Fruit fly (Drosophila melanogaster) whole organism, embryonic: ENCODE data around the gene Mekk1.

Experiments used
- Aef1 ChIP-seq: fragments of 200-800 bp; sonication (Bioruptor generic); IDR thresholded peaks from 3 replicates; pipeline ENCODE4 v1.3.6; 2022; ENCODE audit warnings: missing biosample characterization, missing genetic modification characterization
- Antp ChIP-seq: fragments of 200-800 bp; sonication (Bioruptor generic); optimal IDR thresholded peaks from 3 replicates; lab custom pipeline; 2016; ENCODE audit warnings: missing biosample characterization, missing genetic modification characterization
- Asciz ChIP-seq: fragments of 200-800 bp; sonication (Bioruptor generic); optimal IDR thresholded peaks from 2 replicates; lab custom pipeline; 2017; ENCODE audit warnings: missing biosample characterization, mild to moderate bottlenecking, missing genetic modification characterization, missing genetic modification reagents
- B-H1 ChIP-seq: fragments of 200-800 bp; sonication (Bioruptor generic); IDR thresholded peaks from 3 replicates; pipeline ENCODE4 v1.3.6; 2022; ENCODE audit warnings: missing biosample characterization, missing genetic modification characterization
- CG2129 ChIP-seq: fragments of 200-800 bp; sonication (Bioruptor generic); IDR thresholded peaks from 2 replicates; pipeline ENCODE4 v1.3.6; 2022; ENCODE audit warnings: missing biosample characterization, missing genetic modification characterization; ENCODE audit not compliant: partially characterized antibody
- CG30431 ChIP-seq: fragments of 200-800 bp; sonication (Bioruptor generic); optimal IDR thresholded peaks from 2 replicates; lab custom pipeline; 2017; ENCODE audit warnings: missing biosample characterization, missing genetic modification characterization
- CG31365 ChIP-seq: fragments of 200-800 bp; sonication (Bioruptor generic); optimal IDR thresholded peaks from 2 replicates; lab custom pipeline; 2018; ENCODE audit warnings: missing biosample characterization, mild to moderate bottlenecking, missing genetic modification characterization
- CG32532 ChIP-seq: fragments of 200-800 bp; sonication (Bioruptor generic); IDR thresholded peaks from 2 replicates; pipeline ENCODE4 v1.3.6; 2022; ENCODE audit warnings: missing biosample characterization, missing genetic modification characterization
- CG32772 ChIP-seq: fragments of 200-800 bp; sonication (Bioruptor generic); IDR thresholded peaks from 2 replicates; pipeline ENCODE4 v1.3.6; 2022; ENCODE audit warnings: missing biosample characterization, missing genetic modification characterization
- CG3407 ChIP-seq: fragments of 200-800 bp; sonication (Bioruptor generic); optimal IDR thresholded peaks from 2 replicates; lab custom pipeline; 2018; ENCODE audit warnings: missing biosample characterization, mild to moderate bottlenecking, missing genetic modification characterization
- CG34224 ChIP-seq: fragments of 200-800 bp; sonication (Bioruptor generic); IDR thresholded peaks from 3 replicates; pipeline ENCODE4 v1.3.6; 2022; ENCODE audit warnings: missing biosample characterization, missing genetic modification characterization; ENCODE audit not compliant: partially characterized antibody
- CG34422 ChIP-seq: fragments of 200-800 bp; sonication (Bioruptor generic); IDR thresholded peaks from 3 replicates; pipeline ENCODE4 v1.3.6; 2022; ENCODE audit warnings: missing biosample characterization, missing genetic modification characterization
- CG4730 ChIP-seq: fragments of 200-800 bp; sonication (Bioruptor generic); IDR thresholded peaks from 2 replicates; pipeline ENCODE4 v1.3.6; 2022; ENCODE audit warnings: missing biosample characterization, missing genetic modification characterization
- CG8944 ChIP-seq: fragments of 200-800 bp; sonication (Bioruptor generic); optimal IDR thresholded peaks from 3 replicates; lab custom pipeline; 2016; ENCODE audit warnings: missing biosample characterization, missing genetic modification characterization
- CG9609 ChIP-seq: fragments of 200-800 bp; sonication (Bioruptor generic); optimal IDR thresholded peaks from 3 replicates; lab custom pipeline; 2016; ENCODE audit warnings: missing biosample characterization, missing genetic modification characterization
- CG9727 ChIP-seq: fragments of 200-800 bp; sonication (Bioruptor generic); optimal IDR thresholded peaks from 3 replicates; lab custom pipeline; 2017; ENCODE audit warnings: missing biosample characterization, mild to moderate bottlenecking, missing genetic modification characterization
- CrebB ChIP-seq: fragments of 200-800 bp; sonication (Bioruptor generic); optimal IDR thresholded peaks from 3 replicates; lab custom pipeline; 2018; ENCODE audit warnings: missing biosample characterization, mild to moderate bottlenecking, missing genetic modification characterization
- ERR ChIP-seq: fragments of 200-800 bp; sonication (Bioruptor generic); optimal IDR thresholded peaks from 2 replicates; lab custom pipeline; 2016; ENCODE audit warnings: missing biosample characterization, missing genetic modification characterization
- Hand ChIP-seq: fragments of 200-800 bp; sonication (Bioruptor generic); optimal IDR thresholded peaks from 2 replicates; lab custom pipeline; 2017; ENCODE audit warnings: mild to moderate bottlenecking, missing biosample characterization, missing genetic modification reagents, missing genetic modification characterization
- Hr3 ChIP-seq: fragments of 200-800 bp; sonication (Bioruptor generic); optimal IDR thresholded peaks from 3 replicates; lab custom pipeline; 2016; ENCODE audit warnings: missing biosample characterization, missing genetic modification characterization
- Kr ChIP-seq: fragments of 200-800 bp; sonication (Bioruptor generic); optimal IDR thresholded peaks from 2 replicates; lab custom pipeline; 2017; ENCODE audit warnings: missing biosample characterization, mild to moderate bottlenecking, missing genetic modification characterization
- Meics ChIP-seq: fragments of 200-800 bp; sonication (Bioruptor generic); optimal IDR thresholded peaks from 2 replicates; lab custom pipeline; 2017; ENCODE audit warnings: missing biosample characterization, mild to moderate bottlenecking, missing genetic modification characterization
- Ptx1 ChIP-seq: fragments of 200-800 bp; sonication (Bioruptor generic); IDR thresholded peaks from 2 replicates; pipeline ENCODE4 v1.3.6; 2022; ENCODE audit warnings: missing biosample characterization, missing genetic modification characterization
- Rfx ChIP-seq: fragments of 200-800 bp; sonication (Bioruptor generic); IDR thresholded peaks from 2 replicates; pipeline ENCODE4 v1.3.6; 2022; ENCODE audit warnings: missing biosample characterization, missing genetic modification characterization
- Six4 ChIP-seq: fragments of 200-800 bp; sonication (Bioruptor generic); optimal IDR thresholded peaks from 2 replicates; lab custom pipeline; 2016; ENCODE audit warnings: missing biosample characterization, missing genetic modification characterization
- Sox100B ChIP-seq: fragments of 200-800 bp; sonication (Bioruptor generic); optimal IDR thresholded peaks from 3 replicates; lab custom pipeline; 2018; ENCODE audit warnings: missing biosample characterization, mild to moderate bottlenecking, missing genetic modification characterization
- ab ChIP-seq: fragments of 200-800 bp; sonication (Bioruptor generic); optimal IDR thresholded peaks from 2 replicates; lab custom pipeline; 2016; ENCODE audit warnings: missing biosample characterization, missing genetic modification characterization
- abd-A ChIP-seq: fragments of 200-800 bp; sonication (Bioruptor generic); optimal IDR thresholded peaks from 3 replicates; lab custom pipeline; 2019; ENCODE audit warnings: missing biosample characterization, mild to moderate bottlenecking, missing genetic modification characterization, moderate library complexity
- amos ChIP-seq: fragments of 200-800 bp; sonication (Bioruptor generic); IDR thresholded peaks from 2 replicates; pipeline ENCODE4 v1.3.6; 2022; ENCODE audit warnings: missing biosample characterization, missing genetic modification characterization; ENCODE audit not compliant: partially characterized antibody
- ash1 ChIP-seq: fragments of 200-800 bp; sonication (Bioruptor generic); optimal IDR thresholded peaks from 2 replicates; lab custom pipeline; 2018; ENCODE audit warnings: missing biosample characterization, mild to moderate bottlenecking, missing genetic modification characterization
- bcd ChIP-seq: fragments of 200-800 bp; sonication (Bioruptor generic); optimal IDR thresholded peaks from 2 replicates; lab custom pipeline; 2017; ENCODE audit warnings: missing biosample characterization, mild to moderate bottlenecking, missing genetic modification characterization
- crol ChIP-seq: fragments of 200-800 bp; sonication (Bioruptor generic); IDR thresholded peaks from 2 replicates; pipeline ENCODE4 v1.3.6; 2022; ENCODE audit warnings: missing biosample characterization, missing genetic modification characterization
- exex ChIP-seq: fragments of 200-800 bp; sonication (Bioruptor generic); optimal IDR thresholded peaks from 4 replicates; lab custom pipeline; 2018; ENCODE audit warnings: missing biosample characterization, mild to moderate bottlenecking, missing genetic modification characterization, moderate library complexity
- eyg ChIP-seq: fragments of 200-800 bp; sonication (Bioruptor generic); optimal IDR thresholded peaks from 3 replicates; lab custom pipeline; 2016; ENCODE audit warnings: missing biosample characterization, missing genetic modification characterization
- fu2 ChIP-seq: fragments of 200-800 bp; sonication (Bioruptor generic); optimal IDR thresholded peaks from 2 replicates; lab custom pipeline; 2016; ENCODE audit warnings: missing biosample characterization, missing genetic modification characterization
- knrl ChIP-seq: fragments of 200-800 bp; sonication (Bioruptor generic); IDR thresholded peaks from 3 replicates; pipeline ENCODE4 v1.3.6; 2022; ENCODE audit warnings: missing biosample characterization, missing genetic modification characterization; ENCODE audit not compliant: partially characterized antibody
- nau ChIP-seq: fragments of 200-800 bp; sonication (Bioruptor generic); optimal IDR thresholded peaks from 3 replicates; lab custom pipeline; 2017; ENCODE audit warnings: missing biosample characterization, mild to moderate bottlenecking, missing genetic modification characterization, missing genetic modification reagents
- pho ChIP-seq: fragments of 200-800 bp; sonication (Bioruptor generic); optimal IDR thresholded peaks from 2 replicates; lab custom pipeline; 2016; ENCODE audit warnings: missing biosample characterization, missing genetic modification characterization
- pum ChIP-seq: fragments of 200-800 bp; sonication (Bioruptor generic); optimal IDR thresholded peaks from 2 replicates; lab custom pipeline; 2016; ENCODE audit warnings: missing biosample characterization, missing genetic modification characterization
- repo ChIP-seq: fragments of 200-800 bp; sonication (Bioruptor generic); optimal IDR thresholded peaks from 2 replicates; lab custom pipeline; 2016; ENCODE audit warnings: missing biosample characterization, missing genetic modification characterization
- ro ChIP-seq: fragments of 200-800 bp; sonication (Bioruptor generic); IDR thresholded peaks from 2 replicates; pipeline ENCODE4 v1.3.6; 2022; ENCODE audit warnings: missing biosample characterization, missing genetic modification characterization
- row ChIP-seq: fragments of 200-800 bp; sonication (Bioruptor generic); IDR thresholded peaks from 3 replicates; pipeline ENCODE4 v1.3.6; 2022; ENCODE audit warnings: missing biosample characterization, missing genetic modification characterization
- sim ChIP-seq: fragments of 200-800 bp; sonication (Bioruptor generic); IDR thresholded peaks from 2 replicates; pipeline ENCODE4 v1.3.6; 2022; ENCODE audit warnings: missing biosample characterization, missing genetic modification characterization
- sqz ChIP-seq: fragments of 200-800 bp; sonication (Bioruptor generic); optimal IDR thresholded peaks from 3 replicates; lab custom pipeline; 2018; ENCODE audit warnings: missing biosample characterization, mild to moderate bottlenecking, missing genetic modification characterization
- tgo ChIP-seq: fragments of 200-800 bp; sonication (Bioruptor generic); IDR thresholded peaks from 3 replicates; pipeline ENCODE4 v1.3.6; 2022; ENCODE audit warnings: missing biosample characterization, missing genetic modification characterization
- trh ChIP-seq: fragments of 200-800 bp; sonication (Bioruptor generic); optimal IDR thresholded peaks from 2 replicates; lab custom pipeline; 2016; ENCODE audit warnings: missing biosample characterization, missing genetic modification characterization
- tup ChIP-seq: fragments of 200-800 bp; sonication (Bioruptor generic); optimal IDR thresholded peaks from 2 replicates; lab custom pipeline; 2016; ENCODE audit warnings: missing biosample characterization, mild to moderate bottlenecking, missing genetic modification characterization, moderate library complexity
- unc-4 ChIP-seq: fragments of 200-800 bp; sonication (Bioruptor generic); IDR thresholded peaks from 2 replicates; pipeline ENCODE4 v1.3.6; 2022; ENCODE audit warnings: missing biosample characterization, missing genetic modification characterization; ENCODE audit not compliant: partially characterized antibody
- wek ChIP-seq: fragments of 200-800 bp; sonication (Bioruptor generic); optimal IDR thresholded peaks from 3 replicates; lab custom pipeline; 2018; ENCODE audit warnings: missing biosample characterization, mild to moderate bottlenecking, missing genetic modification characterization, moderate library complexity
- yki ChIP-seq: fragments of >200 bp; optimal IDR thresholded peaks from 3 replicates; lab custom pipeline; 2018

Gene Mekk1

dm6 chr3R:18758548-18759257 lies 15.3 kb upstream of the Mekk1 start, which contains the start of gene Epg5 (continued):
- TF ChIP-seq tup (GFP tag; lab: Kevin White, UChicago) (peak; percentile 69), pho (GFP tag; lab: Kevin White, UChicago) (peak; percentile 82), Rfx (GFP tag; lab: Robert Waterston, UW) (peak; percentile 90), bcd (GFP tag; lab: Kevin White, UChicago) (no peak), ERR (GFP tag; lab: Kevin White, UChicago) (peak; percentile 20), sim (GFP tag; lab: Robert Waterston, UW) (no peak), CG32772 (peak; percentile 73), amos (GFP tag; lab: Robert Waterston, UW) (peak; percentile 94), CG9727 (GFP tag; lab: Kevin White, UChicago) (peak; percentile 71), CG34224 (GFP tag; lab: Robert Waterston, UW) (peak; percentile 97), yki (no peak), abd-A (tag; lab: Kevin White, UChicago) (no peak), ash1 (GFP tag; lab: Kevin White, UChicago) (no peak), Hr3 (GFP tag; lab: Kevin White, UChicago) (peak; percentile 66), nau (GFP tag; lab: Kevin White, UChicago) (no peak), Kr (GFP tag; lab: Kevin White, UChicago) (no peak), sqz (GFP tag; lab: Kevin White, UChicago) (no peak), CG8944 (GFP tag; lab: Kevin White, UChicago) (peak; percentile 67), row (GFP tag; lab: Robert Waterston, UW) (peak; percentile 97), pum (GFP tag; lab: Kevin White, UChicago) (peak; percentile 67), tgo (GFP tag; lab: Robert Waterston, UW) (peak; percentile 69), exex (no peak), unc-4 (GFP tag; lab: Robert Waterston, UW) (peak; percentile 97), CG2129 (GFP tag; lab: Robert Waterston, UW) (peak; percentile 97), ab (peak; percentile 64), Sox100B (GFP tag; lab: Kevin White, UChicago) (no peak), Asciz (no peak), CG34422 (peak; percentile 83; the same call in 2 of the 3 replicates), Antp (GFP tag; lab: Kevin White, UChicago) (peak; percentile 73), CG9609 (peak; percentile 59), Aef1 (GFP tag; lab: Robert Waterston, UW) (peak; percentile 72), ro (GFP tag; lab: Robert Waterston, UW) (no peak), fu2 (GFP tag; lab: Kevin White, UChicago) (peak; percentile 47), B-H1 (peak; percentile 31; the same call in 1 of the 3 replicates), trh (GFP tag; lab: Kevin White, UChicago) (peak; percentile 58), eyg (peak; percentile 42), CG32532 (GFP tag; lab: Robert Waterston, UW) (peak; percentile 81), Ptx1 (GFP tag; lab: Robert Waterston, UW) (peak; percentile 83), knrl (peak; percentile 100), CG4730 (GFP tag; lab: Robert Waterston, UW) (0 out of 2 replicates have a peak, but pooled peaks have one; percentile 19), repo (peak; percentile 38), Six4 (peak; percentile 70), crol (GFP tag; lab: Robert Waterston, UW) (no peak), CG3407 (GFP tag; lab: Kevin White, UChicago) (no peak), CG30431 (GFP tag; lab: Kevin White, UChicago) (peak; percentile 30), Hand (no peak), wek (GFP tag; lab: Kevin White, UChicago) (no peak), CrebB (tag; lab: Kevin White, UChicago) (no peak), CG31365 (tag; lab: Kevin White, UChicago) (no peak), Meics (GFP tag; lab: Kevin White, UChicago) (no peak)
